Worm (Caenorhabditis elegans) whole organism, midembryonic: ENCODE data around the gene K10C2.14.

Experiments used
- T22C8.4 ChIP-seq: fragments of 200-800 bp; sonication (Bioruptor generic); IDR thresholded peaks from 2 replicates; pipeline ENCODE4 v1.3.6; 2022; ENCODE audit warnings: missing genetic modification characterization, missing compliant biosample characterization
- flt-1 ChIP-seq: fragments of 200-800 bp; sonication (Bioruptor generic); IDR thresholded peaks from 2 replicates; pipeline ENCODE4 v1.3.6; 2022; ENCODE audit warnings: missing genetic modification characterization, missing compliant biosample characterization
- klf-2 ChIP-seq: fragments of 200-800 bp; sonication (Bioruptor generic); conservative IDR thresholded peaks from 2 replicates; pipeline ENCODE4 v1.3.6; 2022; ENCODE audit warnings: missing genetic modification reagents, missing genetic modification characterization, missing compliant biosample characterization
- med-1 ChIP-seq: sonication (generic microtip); optimal IDR thresholded peaks from 2 replicates; lab custom pipeline; 2017; ENCODE audit warnings: missing genetic modification characterization, mild to moderate bottlenecking, missing compliant biosample characterization, antibody characterized with exemption, missing genetic modification reagents; ENCODE audit not compliant: insufficient read depth
- ref-1 ChIP-seq: fragments of 200-800 bp; sonication (Bioruptor generic); conservative IDR thresholded peaks from 2 replicates; pipeline ENCODE4 v1.3.6; 2022; ENCODE audit warnings: missing genetic modification reagents, missing genetic modification characterization, missing compliant biosample characterization
- tab-1 ChIP-seq: fragments of 200-800 bp; sonication (Bioruptor generic); IDR thresholded peaks from 2 replicates; pipeline ENCODE4 v1.3.6; 2022; ENCODE audit warnings: missing genetic modification characterization, missing compliant biosample characterization
- ztf-23 ChIP-seq: fragments of 200-800 bp; sonication (Bioruptor generic); IDR thresholded peaks from 2 replicates; pipeline ENCODE4 v1.3.6; 2022; ENCODE audit warnings: missing genetic modification reagents, missing genetic modification characterization, missing compliant biosample characterization
- ztf-29 ChIP-seq: fragments of 200-800 bp; sonication (Bioruptor generic); IDR thresholded peaks from 2 replicates; pipeline ENCODE4 v1.3.6; 2022; ENCODE audit warnings: missing genetic modification reagents, missing genetic modification characterization, missing compliant biosample characterization

DNA sequence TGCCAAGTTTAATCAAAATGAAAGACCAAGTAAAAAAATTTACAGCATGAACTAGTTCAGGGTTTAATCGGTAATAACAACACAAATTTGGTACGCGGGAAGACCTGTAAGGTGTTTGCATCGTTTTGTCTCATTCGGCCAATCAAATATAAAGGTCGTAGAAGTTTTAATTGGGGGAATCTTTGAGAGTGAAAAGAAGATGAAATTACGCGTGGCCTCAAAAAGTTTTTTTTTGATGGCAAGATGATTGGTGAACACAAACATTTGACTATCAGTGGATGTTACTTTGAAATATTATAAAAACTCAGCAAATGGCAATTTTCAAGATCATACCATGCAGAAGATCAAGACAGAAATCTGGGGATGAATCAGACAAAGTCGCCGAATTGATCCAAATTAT is 14.8 kb upstream of the K10C2.14 start, which contains the start of gene nas-33:
- TF ChIP-seq flt-1 (GFP tag; lab: Robert Waterston, UW) (no peak), ztf-29 (GFP tag; lab: Robert Waterston, UW) (no peak), T22C8.4 (GFP tag; lab: Robert Waterston, UW) (no peak), ref-1 (GFP tag; lab: Robert Waterston, UW) (no peak), med-1 (no peak), ztf-23 (GFP tag; lab: Robert Waterston, UW) (no peak), tab-1 (GFP tag; lab: Robert Waterston, UW) (no peak), klf-2 (GFP tag; lab: Robert Waterston, UW) (no peak)
